Worm (Caenorhabditis elegans) whole organism, L4/young adult: ENCODE results near the gene Y55F3C.17.

Source experiments
- W03F9.2 ChIP-seq: fragments of 150-350 bp; optimal IDR thresholded peaks from 2 replicates; lab custom pipeline; 2014; ENCODE audit warnings: missing biosample characterization, missing genetic modification characterization
- him-1 ChIP-seq: sonication (generic microtip); optimal IDR thresholded peaks from 2 replicates; lab custom pipeline; 2016; ENCODE audit warnings: missing genotype, missing genetic modification reagents, missing genetic modification characterization, missing compliant biosample characterization

DNA sequence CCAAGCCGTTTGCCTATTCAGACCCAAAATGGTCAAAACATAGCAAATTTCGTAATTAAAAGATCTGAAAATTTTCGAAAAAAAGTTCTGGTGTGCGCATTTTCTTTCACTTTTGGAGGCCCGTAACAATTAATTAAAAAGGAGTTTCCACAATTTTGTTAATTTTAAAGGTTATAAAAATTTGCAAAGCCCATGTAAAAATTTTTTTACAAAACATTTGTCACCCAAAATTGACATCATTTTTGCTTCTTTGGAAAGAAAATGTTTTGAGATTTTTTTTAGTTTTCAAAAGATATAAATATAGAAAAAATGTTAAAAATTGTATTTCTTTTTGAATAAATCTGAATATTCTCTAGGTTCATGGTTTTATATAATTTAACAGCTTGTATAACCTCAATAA, 31.2 kb downstream of the Y55F3C.17 start, which contains the start of gene K11H12.6:
- no peak for TF ChIP-seq W03F9.2 (tag; lab: Kevin White, UChicago)
- TF ChIP-seq him-1, result no peak
